Fruit fly (Drosophila melanogaster) whole organism: ENCODE measurements around the gene Acyp.
A peak's percentile ranks its signal among the peaks of the same experiment; 100 is the strongest.

ENCODE experiments used
- CG8478 ChIP-seq: fragments of >200 bp; optimal IDR thresholded peaks from 2 replicates; lab custom pipeline; 2018; ENCODE audit warnings: inconsistent platforms
- Dll ChIP-seq: fragments of >200 bp; optimal IDR thresholded peaks from 2 replicates; lab custom pipeline; 2017
- EcR ChIP-seq, 2 experiments: fragments of >200 bp; optimal IDR thresholded peaks; 2 replicates each; lab custom pipeline; 2017; ENCODE audit warnings: missing biosample characterization in 2 of 2, missing genetic modification characterization in 2 of 2, missing genetic modification reagents in 2 of 2
- pan ChIP-seq: fragments of >200 bp; optimal IDR thresholded peaks from 2 replicates; lab custom pipeline; 2017
- psq ChIP-seq: fragments of >200 bp; optimal IDR thresholded peaks from 2 replicates; lab custom pipeline; 2017
- usp ChIP-seq: fragments of >200 bp; optimal IDR thresholded peaks from 2 replicates; lab custom pipeline; 2017; ENCODE audit warnings: missing biosample characterization, missing genetic modification characterization, mixed read lengths

Gene Acyp

DNA sequence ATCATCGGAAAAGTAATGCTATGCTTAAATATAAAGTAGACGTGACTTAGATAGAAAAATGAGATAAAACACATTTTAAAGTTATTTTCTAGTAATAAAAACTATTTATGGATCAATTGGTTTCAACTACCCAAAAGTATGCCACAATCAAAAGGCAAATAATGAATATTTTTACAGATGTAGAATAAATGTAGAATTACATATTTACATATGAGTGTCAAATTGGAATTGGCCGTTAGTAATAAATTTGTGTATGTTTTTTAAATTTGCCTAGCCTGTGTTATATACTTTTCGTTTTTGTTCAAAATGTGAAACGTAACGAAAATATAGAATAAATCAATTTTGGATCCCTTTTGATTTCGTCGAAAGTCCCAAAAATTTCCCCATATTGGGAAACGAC lies at the start of gene Acyp:
Gene Acyp (plus strand): TSS at position 301 of the 400 bp plus-strand sequence.
- no peak for TF ChIP-seq psq (lab: Kevin White, UChicago)
- no peak for TF ChIP-seq usp
- no peak for TF ChIP-seq CG8478
- TF ChIP-seq Dll (lab: Kevin White, UChicago) = no peak
- no peak for TF ChIP-seq EcR (GFP tag; optimal IDR thresholded peaks at IDR 0.05; lab: Kevin White, UChicago)
- no peak for TF ChIP-seq pan (lab: Kevin White, UChicago)

DNA sequence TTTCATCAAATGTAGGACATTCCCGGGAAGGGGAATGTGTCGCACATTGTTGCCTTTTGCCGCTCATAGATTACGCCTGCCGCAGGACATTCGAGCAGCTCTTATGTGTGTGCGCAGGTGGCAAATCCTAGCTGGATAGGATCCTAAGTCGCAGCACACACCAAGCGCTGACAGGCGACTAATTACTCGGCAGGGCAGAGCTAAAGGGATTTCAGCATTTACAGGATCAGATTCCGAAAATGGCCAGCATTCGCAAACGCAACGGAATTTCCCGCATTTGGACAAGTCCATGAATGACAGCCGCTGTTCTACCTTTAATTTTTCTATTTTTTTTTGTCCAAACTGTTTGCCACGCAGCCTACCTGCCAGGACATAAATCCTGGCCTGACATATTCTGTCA lies 44.2 kb upstream of the Acyp start:
- no peak for TF ChIP-seq pan (lab: Kevin White, UChicago)
- no peak for TF ChIP-seq psq (lab: Kevin White, UChicago)
- TF ChIP-seq usp = no peak
- TF ChIP-seq Dll (lab: Kevin White, UChicago) = no peak
- TF ChIP-seq CG8478 = no peak
- TF ChIP-seq EcR (GFP tag; optimal IDR thresholded peaks at IDR 0.05; lab: Kevin White, UChicago) = no peak

DNA sequence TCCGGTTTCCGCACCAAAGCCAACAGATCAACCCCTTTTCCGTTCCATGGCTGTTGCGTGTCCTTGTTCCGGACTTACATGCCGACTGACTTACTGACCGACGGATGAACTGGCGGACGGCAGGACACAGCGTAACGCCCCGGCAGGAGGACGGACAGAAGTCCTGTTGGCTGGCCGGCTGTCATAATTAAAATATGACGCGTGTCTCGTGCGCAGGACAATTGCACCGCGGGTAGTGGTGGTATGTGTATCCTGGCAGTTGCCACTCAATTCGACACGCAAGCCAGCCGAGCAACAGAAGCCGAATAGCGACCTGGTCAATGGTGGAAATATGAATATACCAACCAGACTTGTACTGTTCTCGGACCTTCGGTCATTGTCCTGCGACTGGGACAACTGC lies 42.5 kb upstream of the Acyp start:
- TF ChIP-seq EcR (GFP tag; optimal IDR thresholded peaks at IDR 0.05; lab: Kevin White, UChicago) = no peak
- TF ChIP-seq Dll (lab: Kevin White, UChicago) = no peak
- TF ChIP-seq usp = no peak
- no peak for TF ChIP-seq psq (lab: Kevin White, UChicago)
- TF ChIP-seq CG8478 = no peak
- no peak for TF ChIP-seq pan (lab: Kevin White, UChicago)

DNA sequence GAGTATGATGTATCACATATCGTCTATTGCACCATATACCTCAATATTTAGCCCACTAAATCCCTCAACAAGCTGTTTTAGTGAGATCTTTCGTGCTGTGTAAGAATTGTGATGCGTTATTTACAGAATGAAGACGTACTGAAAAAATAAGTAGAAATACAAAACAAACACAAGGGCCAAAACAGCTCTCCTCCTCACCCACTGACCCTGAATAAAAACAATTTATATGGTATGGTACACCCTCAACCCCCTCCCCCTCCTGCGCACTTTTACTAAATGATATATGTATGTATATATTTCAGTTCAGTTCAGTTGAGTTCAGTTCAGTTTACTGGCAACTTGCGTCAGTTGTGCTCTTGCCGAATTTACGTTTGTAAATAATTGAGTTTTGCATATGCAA lies 38.7 kb upstream of the Acyp start:
- TF ChIP-seq EcR (GFP tag; optimal IDR thresholded peaks at IDR 0.05; lab: Kevin White, UChicago) (no peak), usp (no peak), pan (lab: Kevin White, UChicago) (no peak), Dll (lab: Kevin White, UChicago) (no peak), CG8478 (no peak), psq (lab: Kevin White, UChicago) (no peak)

DNA sequence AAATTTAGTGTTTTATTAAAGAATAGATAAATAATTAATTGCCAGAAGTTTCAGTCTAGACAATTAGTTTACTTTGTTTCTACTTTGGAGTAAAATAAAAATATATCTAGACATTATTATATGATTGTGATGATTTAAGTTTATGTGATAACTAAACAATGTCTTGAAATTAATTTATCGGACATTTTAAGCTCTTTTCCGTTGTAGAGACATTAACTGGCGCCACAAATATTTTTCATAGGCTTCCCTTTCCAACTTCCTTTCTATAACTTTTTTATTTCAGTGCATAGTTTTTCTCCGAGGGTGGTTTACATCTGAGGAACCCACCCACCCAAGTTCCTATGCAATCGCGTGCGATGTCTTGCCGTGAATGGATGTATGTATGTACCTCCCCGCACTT lies 35.2 kb upstream of the Acyp start:
- no peak for TF ChIP-seq Dll (lab: Kevin White, UChicago)
- no peak for TF ChIP-seq usp
- TF ChIP-seq psq (lab: Kevin White, UChicago) = no peak
- TF ChIP-seq EcR (GFP tag; optimal IDR thresholded peaks at IDR 0.05; lab: Kevin White, UChicago) = no peak
- no peak for TF ChIP-seq CG8478
- TF ChIP-seq pan (lab: Kevin White, UChicago) = no peak

DNA sequence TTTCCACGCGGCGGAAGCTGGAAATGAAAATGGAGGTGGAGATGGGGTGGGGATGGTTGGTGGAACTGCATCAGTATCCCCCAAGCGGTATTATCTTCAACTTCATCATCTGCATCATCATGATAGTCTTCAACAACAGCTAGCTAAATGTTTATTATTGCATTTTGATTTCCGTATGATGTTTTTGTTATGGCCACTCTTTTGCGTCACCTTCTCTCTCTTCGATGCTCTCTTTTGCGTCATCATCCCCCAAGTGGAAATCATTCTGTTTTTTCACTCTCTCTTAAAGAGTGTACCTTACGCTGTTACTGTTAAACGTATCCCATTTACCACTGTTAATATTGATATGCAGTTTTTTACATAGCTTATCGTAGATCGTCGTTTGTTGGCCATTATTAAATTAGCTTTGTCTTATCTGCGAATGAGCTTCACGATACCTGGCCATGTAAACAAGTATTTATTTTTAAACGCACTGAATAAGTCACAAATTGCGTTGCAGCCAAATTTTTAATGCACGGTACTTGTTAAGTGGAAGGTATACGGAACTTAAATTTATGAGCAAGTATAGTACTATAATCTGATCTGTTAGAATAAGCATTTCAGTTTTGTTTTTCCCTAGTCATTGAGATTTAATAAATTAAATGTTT lies 33.8 kb upstream of the Acyp start:
- TF ChIP-seq Dll (lab: Kevin White, UChicago) = no peak
- no peak for TF ChIP-seq usp
- no peak for TF ChIP-seq psq (lab: Kevin White, UChicago)
- TF ChIP-seq CG8478 = no peak
- no peak for TF ChIP-seq EcR (GFP tag; optimal IDR thresholded peaks at IDR 0.05; lab: Kevin White, UChicago)
- no peak for TF ChIP-seq pan (lab: Kevin White, UChicago)

DNA sequence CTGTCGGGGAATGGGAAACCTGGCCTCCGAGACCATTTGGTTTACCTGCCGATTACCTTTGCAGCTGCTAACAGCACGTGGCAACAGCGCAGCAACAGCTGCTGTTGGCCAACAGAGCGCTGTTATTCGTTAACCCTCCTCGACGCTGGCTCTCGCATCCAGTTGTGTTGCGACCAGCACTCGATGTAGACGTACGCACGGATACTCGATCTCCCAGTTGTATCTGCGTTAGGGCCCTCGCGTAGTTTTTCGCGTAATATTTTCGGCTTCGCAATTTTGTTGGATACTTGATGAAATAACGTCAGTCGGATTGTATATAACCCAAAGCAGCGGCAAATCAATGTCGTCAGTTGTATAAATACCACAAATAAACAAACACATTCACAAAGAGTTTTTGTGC lies 33.1 kb upstream of the Acyp start:
- no peak for TF ChIP-seq psq (lab: Kevin White, UChicago)
- TF ChIP-seq usp = no peak
- no peak for TF ChIP-seq CG8478
- no peak for TF ChIP-seq EcR (GFP tag; optimal IDR thresholded peaks at IDR 0.05; lab: Kevin White, UChicago)
- TF ChIP-seq pan (lab: Kevin White, UChicago) = no peak
- TF ChIP-seq Dll (lab: Kevin White, UChicago) = no peak

DNA sequence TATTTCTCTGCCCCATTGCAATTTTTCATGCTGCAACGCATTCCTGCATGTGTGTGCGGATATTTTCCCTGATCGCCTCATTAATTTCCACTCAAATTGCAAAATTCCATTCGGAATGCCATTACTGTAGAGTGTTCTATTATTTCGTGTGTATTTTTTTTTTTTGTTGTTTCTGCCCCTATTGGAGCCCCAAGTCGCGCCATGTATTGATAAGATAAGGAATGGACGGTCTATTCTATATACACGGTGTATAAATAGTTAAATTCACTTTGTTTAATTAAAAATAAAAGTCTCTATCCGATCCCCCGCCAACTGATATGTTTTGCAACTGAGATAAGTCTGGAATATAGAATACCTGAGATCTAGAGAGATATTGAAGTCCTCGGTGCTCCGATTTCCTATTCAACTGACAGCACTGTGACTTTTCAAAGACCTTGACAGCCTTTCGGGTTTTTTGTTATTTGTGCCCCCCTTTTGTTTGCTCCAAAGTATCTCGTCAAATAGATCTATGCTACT lies 30.4 kb upstream of the Acyp start:
- TF ChIP-seq usp (no peak), EcR (GFP tag; optimal IDR thresholded peaks at IDR 0.05; lab: Kevin White, UChicago) (no peak), pan (lab: Kevin White, UChicago) (no peak), psq (lab: Kevin White, UChicago) (no peak), Dll (lab: Kevin White, UChicago) (no peak), CG8478 (no peak)

DNA sequence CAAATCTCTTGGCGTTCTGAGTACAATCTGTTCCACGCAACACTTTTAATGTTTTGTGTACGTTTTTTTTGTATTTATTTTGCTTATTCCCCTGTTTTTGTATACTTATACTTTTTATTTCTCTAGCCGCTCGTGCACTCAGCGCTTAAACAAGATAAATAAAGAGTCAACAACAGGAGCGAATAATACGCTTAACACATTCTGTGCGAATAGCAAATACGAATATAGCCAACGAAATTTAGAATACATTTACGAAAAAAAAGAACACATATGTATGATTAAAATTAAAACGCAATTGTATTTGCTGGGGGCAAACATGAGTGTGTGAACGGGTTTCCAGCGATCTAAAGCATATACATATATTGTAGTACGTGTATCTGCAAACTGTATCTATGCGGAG lies 29.9 kb upstream of the Acyp start:
- no peak for TF ChIP-seq psq (lab: Kevin White, UChicago)
- TF ChIP-seq pan (lab: Kevin White, UChicago) = no peak
- no peak for TF ChIP-seq usp
- TF ChIP-seq Dll (lab: Kevin White, UChicago) = no peak
- TF ChIP-seq EcR (GFP tag; optimal IDR thresholded peaks at IDR 0.05; lab: Kevin White, UChicago) = no peak
- no peak for TF ChIP-seq CG8478

DNA sequence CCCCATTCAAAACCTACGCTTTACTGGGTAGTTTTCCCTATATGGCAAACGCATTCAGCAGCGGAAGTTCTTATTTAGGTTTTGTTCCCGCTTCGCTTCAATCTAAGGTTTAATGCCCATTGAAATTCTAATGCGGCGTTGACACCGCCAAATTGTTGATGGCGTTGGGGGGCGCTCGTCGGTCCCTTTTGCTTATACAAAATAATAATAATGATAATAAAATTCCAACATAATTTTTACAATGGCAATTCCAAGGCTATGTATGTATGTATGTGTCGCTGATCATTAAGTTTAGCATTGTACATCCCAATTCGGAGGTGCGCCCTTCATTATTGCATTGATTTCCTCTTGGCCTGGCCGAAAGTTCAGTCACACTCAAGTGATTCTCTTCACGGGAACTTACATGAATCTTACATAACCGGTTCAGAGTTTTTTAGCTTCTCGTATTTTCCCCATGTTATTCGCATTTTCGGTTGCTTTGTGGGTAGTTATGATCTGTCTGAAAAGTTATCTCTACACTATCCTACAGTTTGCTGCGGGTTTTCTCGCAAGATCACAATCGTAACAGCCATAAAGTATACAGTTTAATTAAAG lies 27.7 kb upstream of the Acyp start:
- no peak for TF ChIP-seq CG8478
- TF ChIP-seq pan (lab: Kevin White, UChicago) = no peak
- no peak for TF ChIP-seq psq (lab: Kevin White, UChicago)
- no peak for TF ChIP-seq usp
- no peak for TF ChIP-seq Dll (lab: Kevin White, UChicago)
- no peak for TF ChIP-seq EcR (GFP tag; optimal IDR thresholded peaks at IDR 0.05; lab: Kevin White, UChicago)

DNA sequence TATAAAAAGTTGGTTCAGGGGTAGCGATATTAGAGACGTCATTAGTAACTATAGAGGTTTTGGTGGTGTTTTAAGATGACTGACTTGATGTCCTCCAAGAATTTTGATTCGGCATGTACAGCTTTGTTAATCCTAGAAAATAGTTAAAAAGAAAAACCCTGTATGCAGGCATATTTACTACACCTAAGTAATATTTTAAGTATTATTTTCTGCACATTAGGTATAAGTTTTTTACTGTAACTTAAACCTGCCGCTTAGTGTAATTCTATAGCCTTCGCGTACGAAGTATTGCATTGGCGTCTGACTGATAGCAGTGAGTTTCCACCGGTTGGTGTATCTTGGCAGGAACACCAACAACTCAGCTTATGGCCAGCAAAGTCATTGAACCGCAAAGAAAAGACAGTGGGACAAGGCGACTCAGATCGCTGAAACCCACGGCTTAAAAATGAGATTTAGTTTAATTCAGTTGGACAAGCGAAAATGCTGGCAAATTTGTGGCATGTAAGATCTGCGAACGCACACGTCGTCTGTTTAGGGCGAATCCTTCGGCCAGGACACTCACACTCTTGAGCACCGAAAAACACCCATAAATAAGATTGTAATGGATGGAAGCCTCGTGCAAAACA lies 27.1 kb upstream of the Acyp start:
- TF ChIP-seq usp (no peak), EcR (GFP tag; optimal IDR thresholded peaks at IDR 0.05; lab: Kevin White, UChicago) (peak; percentile 45 to 74), psq (lab: Kevin White, UChicago) (no peak)
